Fruit fly (Drosophila melanogaster): ENCODE measurements around the gene ed.

The ed gene

DNA sequence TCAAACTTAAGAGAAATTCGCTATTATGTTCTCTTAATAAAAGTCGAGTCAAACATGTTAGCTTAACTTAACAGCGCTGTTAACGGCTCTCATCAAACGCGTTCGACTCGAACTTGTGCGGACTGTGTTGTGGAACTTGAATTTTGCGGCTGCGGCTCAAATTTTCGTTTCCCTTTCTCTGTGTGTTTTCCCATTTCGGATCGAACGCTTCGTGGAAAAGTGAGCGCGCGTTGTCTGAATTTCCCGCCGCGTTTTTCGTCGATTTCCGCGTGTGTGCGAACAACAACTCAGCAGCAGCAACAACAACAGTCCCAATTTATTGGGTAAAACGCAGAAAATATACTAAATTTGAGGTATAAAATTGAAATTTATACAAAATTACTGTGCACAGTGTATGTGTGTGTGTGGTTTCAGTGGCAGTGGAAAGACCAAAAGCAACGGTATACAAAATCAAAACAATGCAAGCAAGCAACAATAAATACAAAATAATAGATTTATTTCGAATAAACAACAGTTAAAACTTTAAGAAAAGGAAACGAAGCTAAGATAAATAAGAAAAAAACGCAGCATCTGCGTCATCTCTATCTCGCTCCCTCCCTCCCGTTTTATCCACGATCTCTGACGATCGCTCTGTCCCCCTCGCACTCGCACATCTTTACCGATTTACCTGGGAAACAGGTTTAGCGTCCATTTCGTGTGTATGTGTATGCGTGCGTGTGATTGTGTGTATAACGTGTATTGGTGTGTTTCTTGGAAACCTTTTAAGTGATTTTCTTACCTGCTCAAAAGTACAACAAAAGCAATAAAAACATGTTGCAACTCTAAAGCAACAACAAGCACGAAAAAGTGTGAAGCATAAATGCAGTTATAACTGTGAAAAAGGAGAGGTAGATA is at the start of gene ed (continued):
- peak; percentile 23; the same call in 2 of the 3 replicates for TF ChIP-seq CG2199 (GFP tag; IDR thresholded peaks at IDR 0.05)
- TF ChIP-seq CG10543 (GFP tag; optimal IDR thresholded peaks at IDR 0.05) = peak; percentile 5
- TF ChIP-seq amos (GFP tag; IDR thresholded peaks at IDR 0.05; ENCODE audit: partially characterized antibody) = peak; percentile 43; the same call in 1 of the 2 replicates
- peak; percentile 90 for TF ChIP-seq Jarid2 (GFP tag; optimal IDR thresholded peaks at IDR 0.05)
- peak; percentile 18 for TF ChIP-seq CG7987 (GFP tag; optimal IDR thresholded peaks at IDR 0.05)
- TF ChIP-seq bab2 (GFP tag; optimal IDR thresholded peaks at IDR 0.05) = no peak
- TF ChIP-seq ato (GFP tag; IDR thresholded peaks at IDR 0.05; ENCODE audit: partially characterized antibody) = 0 out of 2 replicates have a peak, but pooled peaks have one; percentile 24
- TF ChIP-seq Bgb (GFP tag; IDR thresholded peaks at IDR 0.05; ENCODE audit: partially characterized antibody) = peak; percentile 44; the same call in 1 of the 2 replicates
- TF ChIP-seq CG11504 (tag; optimal IDR thresholded peaks at IDR 0.05) = no peak
- TF ChIP-seq CG8290 (GFP tag; optimal IDR thresholded peaks at IDR 0.05) = no peak
- TF ChIP-seq CG8290 (tag; optimal IDR thresholded peaks at IDR 0.05) = peak in 1 of 2 experiments; percentile 38
- TF ChIP-seq CG7556 (GFP tag; optimal IDR thresholded peaks at IDR 0.05) = peak; percentile 5
- TF ChIP-seq CG10209 (GFP tag; optimal IDR thresholded peaks at IDR 0.05) = no peak
- TF ChIP-seq CG2202 (tag; optimal IDR thresholded peaks at IDR 0.05) = peak; percentile 0
- no peak for TF ChIP-seq CG10565 (GFP tag; optimal IDR thresholded peaks at IDR 0.05)
- no peak for TF ChIP-seq CG33213 (GFP tag; optimal IDR thresholded peaks at IDR 0.05)
- peak; percentile 30; the same call in 1 of the 2 replicates for TF ChIP-seq Adf1 (GFP tag; IDR thresholded peaks at IDR 0.05)
- no peak for TF ChIP-seq sens-2 (GFP tag; IDR thresholded peaks at IDR 0.05)
- peak; percentile 45 for TF ChIP-seq oc (tag; optimal IDR thresholded peaks at IDR 0.05)
- TF ChIP-seq slbo (GFP tag; IDR thresholded peaks at IDR 0.05) = no peak
- TF ChIP-seq kah (GFP tag; optimal IDR thresholded peaks at IDR 0.05) = no peak
- TF ChIP-seq CG8924 (tag; optimal IDR thresholded peaks at IDR 0.05) = peak; percentile 49
- no peak for TF ChIP-seq pfk (GFP tag; optimal IDR thresholded peaks at IDR 0.05)
- peak; percentile 44 for TF ChIP-seq CG18619 (GFP tag; optimal IDR thresholded peaks at IDR 0.05)
- no peak for TF ChIP-seq tx (GFP tag; optimal IDR thresholded peaks at IDR 0.05)
- no peak for TF ChIP-seq Taf1 (GFP tag; IDR thresholded peaks at IDR 0.05)
- no peak for TF ChIP-seq Abd-B (GFP tag; optimal IDR thresholded peaks at IDR 0.05)
- TF ChIP-seq ken (GFP tag; IDR thresholded peaks at IDR 0.05) = no peak
- TF ChIP-seq pros (GFP tag; optimal IDR thresholded peaks at IDR 0.05) = peak; percentile 98
- TF ChIP-seq CG14710 (tag; optimal IDR thresholded peaks at IDR 0.05) = no peak
- TF ChIP-seq CG15479 (GFP tag; optimal IDR thresholded peaks at IDR 0.05) = peak; percentile 93
- TF ChIP-seq bbx (GFP tag; IDR thresholded peaks at IDR 0.05; ENCODE audit: partially characterized antibody) = peak; percentile 12; the same call in 1 of the 2 replicates
- no peak for TF ChIP-seq usp (GFP tag; optimal IDR thresholded peaks at IDR 0.05)
- TF ChIP-seq zen (tag; optimal IDR thresholded peaks at IDR 0.05) = peak; percentile 67
- TF ChIP-seq CG10321 (GFP tag; IDR thresholded peaks at IDR 0.05) = peak; percentile 76
- TF ChIP-seq PHDP (tag; optimal IDR thresholded peaks at IDR 0.05) = peak; percentile 22
- no peak for TF ChIP-seq gsb (GFP tag; IDR thresholded peaks at IDR 0.05)
- TF ChIP-seq CG1529 (GFP tag; optimal IDR thresholded peaks at IDR 0.05) = peak; percentile 48
- peak; percentile 16 for TF ChIP-seq CG15514 (GFP tag; optimal IDR thresholded peaks at IDR 0.05)
- TF ChIP-seq cg (GFP tag; optimal IDR thresholded peaks at IDR 0.05) = peak; percentile 83
- TF ChIP-seq Opbp (GFP tag; IDR thresholded peaks at IDR 0.05; ENCODE audit: partially characterized antibody) = no peak
- no peak for TF ChIP-seq CG1602 (GFP tag; optimal IDR thresholded peaks at IDR 0.05)
- peak; percentile 4 for TF ChIP-seq gro (GFP tag; optimal IDR thresholded peaks at IDR 0.05)
- peak; percentile 41 for TF ChIP-seq ash1 (GFP tag; optimal IDR thresholded peaks at IDR 0.05)
- peak in 1 of 2 experiments; percentile 14 for TF ChIP-seq eve (GFP tag; optimal IDR thresholded peaks at IDR 0.05)
- peak; percentile 24 for TF ChIP-seq CG11723 (GFP tag; optimal IDR thresholded peaks at IDR 0.05)
- TF ChIP-seq CG2875 (GFP tag; optimal IDR thresholded peaks at IDR 0.05) = no peak
- TF ChIP-seq fd64A (GFP tag; optimal IDR thresholded peaks at IDR 0.05) = no peak
